Worm (Caenorhabditis elegans) whole organism, L3 larva: Measurements from ENCODE around the gene K11H3.5.

ENCODE experiments used
- aly-2 ChIP-seq: fragments of 150-350 bp; optimal IDR thresholded peaks from 2 replicates; lab custom pipeline; 2014; ENCODE audit warnings: missing biosample characterization, missing genetic modification characterization
- nfya-1 ChIP-seq: sonication (generic microtip); optimal IDR thresholded peaks from 2 replicates; lab custom pipeline; 2017; ENCODE audit warnings: missing genetic modification characterization, mild to moderate bottlenecking, missing compliant biosample characterization, antibody characterized with exemption, moderate library complexity; ENCODE audit not compliant: insufficient read depth
- nhr-23 ChIP-seq: fragments of 150-350 bp; optimal IDR thresholded peaks from 2 replicates; lab custom pipeline; 2014; ENCODE audit warnings: missing biosample characterization, missing genetic modification reagents, missing genetic modification characterization
- pha-4 ChIP-seq: fragments of 150-350 bp; optimal IDR thresholded peaks from 2 replicates; lab custom pipeline; 2014; ENCODE audit warnings: missing biosample characterization, missing genetic modification reagents, missing genetic modification characterization
- skn-1 ChIP-seq: fragments of 150-350 bp; optimal IDR thresholded peaks from 2 replicates; lab custom pipeline; 2014; ENCODE audit warnings: missing biosample characterization, missing genetic modification characterization
- zag-1 ChIP-seq: fragments of 150-350 bp; optimal IDR thresholded peaks from 2 replicates; lab custom pipeline; 2014; ENCODE audit warnings: missing biosample characterization, missing genetic modification characterization

ce11 chrIII:9813146-9813545 lies 30.4 kb upstream of the K11H3.5 start, which contains the start of gene ZK632.14:
- TF ChIP-seq aly-2 (tag; lab: Kevin White, UChicago), result no peak
- TF ChIP-seq skn-1 (tag; lab: Kevin White, UChicago), result no peak
- no peak for TF ChIP-seq zag-1 (tag; lab: Kevin White, UChicago)
- no peak for TF ChIP-seq pha-4 (tag; lab: Kevin White, UChicago)
- TF ChIP-seq nhr-23 (tag; lab: Kevin White, UChicago), result no peak
- no peak for TF ChIP-seq nfya-1 (tag; lab: Kevin White, UChicago)
